Worm (Caenorhabditis elegans) whole organism, L2 larva: ENCODE data around the gene nhr-192.

Source experiments
- C34F6.9 ChIP-seq: fragments of 150-350 bp; optimal IDR thresholded peaks from 2 replicates; lab custom pipeline; 2014; ENCODE audit warnings: missing biosample characterization, missing genetic modification characterization
- F13H6.1 ChIP-seq: sonication (generic microtip); optimal IDR thresholded peaks from 2 replicates; lab custom pipeline; 2016; ENCODE audit warnings: missing genetic modification characterization, missing compliant biosample characterization
- Y55F3AM.14 ChIP-seq: fragments of 200-800 bp; sonication (Bioruptor generic); optimal IDR thresholded peaks from 2 replicates; lab custom pipeline; 2018; ENCODE audit warnings: mild to moderate bottlenecking, missing genetic modification characterization, missing compliant biosample characterization
- ZK546.5 ChIP-seq: sonication (generic microtip); optimal IDR thresholded peaks from 2 replicates; lab custom pipeline; 2017; ENCODE audit warnings: missing biosample characterization, missing genetic modification characterization
- alr-1 ChIP-seq: fragments of 150-350 bp; optimal IDR thresholded peaks from 2 replicates; lab custom pipeline; 2014; ENCODE audit warnings: missing biosample characterization, missing genetic modification characterization
- aly-2 ChIP-seq: fragments of 150-350 bp; optimal IDR thresholded peaks from 2 replicates; lab custom pipeline; 2014; ENCODE audit warnings: missing biosample characterization, missing genetic modification characterization
- blmp-1 ChIP-seq: sonication (generic microtip); optimal IDR thresholded peaks from 2 replicates; lab custom pipeline; 2017; ENCODE audit warnings: missing genetic modification characterization, mild to moderate bottlenecking, missing compliant biosample characterization, antibody characterized with exemption, moderate library complexity; ENCODE audit not compliant: insufficient read depth
- ceh-82 ChIP-seq: fragments of 150-350 bp; optimal IDR thresholded peaks from 2 replicates; lab custom pipeline; 2014; ENCODE audit warnings: missing biosample characterization, missing genetic modification characterization
- crh-2 ChIP-seq: sonication (generic microtip); optimal IDR thresholded peaks from 2 replicates; lab custom pipeline; 2017; ENCODE audit warnings: missing biosample characterization, missing genetic modification characterization
- dmd-4 ChIP-seq: sonication (generic microtip); optimal IDR thresholded peaks from 2 replicates; lab custom pipeline; 2017; ENCODE audit warnings: missing biosample characterization, missing genetic modification characterization
- elt-1 ChIP-seq: fragments of 150-350 bp; optimal IDR thresholded peaks from 2 replicates; lab custom pipeline; 2014; ENCODE audit warnings: missing biosample characterization, missing genetic modification characterization
- elt-3 ChIP-seq: sonication (generic microtip); optimal IDR thresholded peaks from 2 replicates; lab custom pipeline; 2017; ENCODE audit warnings: missing biosample characterization, missing genetic modification characterization
- gmeb-1 ChIP-seq: fragments of 150-350 bp; optimal IDR thresholded peaks from 2 replicates; lab custom pipeline; 2014; ENCODE audit warnings: missing biosample characterization, missing genetic modification characterization
- lin-11 ChIP-seq: fragments of 150-350 bp; sonication (generic microtip); optimal IDR thresholded peaks from 2 replicates; lab custom pipeline; 2014; ENCODE audit warnings: missing biosample characterization, missing genetic modification characterization, inconsistent platforms, mixed read lengths
- lin-13 ChIP-seq: fragments of 150-350 bp; optimal IDR thresholded peaks from 2 replicates; lab custom pipeline; 2014; ENCODE audit warnings: missing biosample characterization, missing genetic modification reagents, missing genetic modification characterization
- lin-39 ChIP-seq: fragments of 150-350 bp; optimal IDR thresholded peaks from 2 replicates; lab custom pipeline; 2014; ENCODE audit warnings: missing biosample characterization, missing genetic modification reagents, missing genetic modification characterization
- lsy-2 ChIP-seq, 2 experiments: fragments of 150-350 bp in 1 of 2; sonication (generic microtip) in 1 of 2; optimal IDR thresholded peaks; 2 replicates each; lab custom pipeline; 2014 to 2017; ENCODE audit warnings: missing biosample characterization in 2 of 2, missing genetic modification characterization in 2 of 2
- mdl-1 ChIP-seq, 2 experiments: fragments of 150-350 bp in 1 of 2; sonication (generic microtip) in 1 of 2; optimal IDR thresholded peaks; 2 replicates each; lab custom pipeline; 2017; ENCODE audit warnings: missing biosample characterization in 2 of 2, missing genetic modification characterization in 2 of 2
- nhr-11 ChIP-seq: fragments of 150-350 bp; optimal IDR thresholded peaks from 2 replicates; lab custom pipeline; 2014; ENCODE audit warnings: missing biosample characterization, missing genetic modification characterization
- nhr-12 ChIP-seq: fragments of 150-350 bp; optimal IDR thresholded peaks from 2 replicates; lab custom pipeline; 2014; ENCODE audit warnings: missing biosample characterization, missing genetic modification characterization
- nhr-129 ChIP-seq: fragments of 150-350 bp; optimal IDR thresholded peaks from 2 replicates; lab custom pipeline; 2014; ENCODE audit warnings: missing biosample characterization, missing genetic modification characterization
- nhr-21 ChIP-seq: fragments of 150-350 bp; optimal IDR thresholded peaks from 2 replicates; lab custom pipeline; 2014; ENCODE audit warnings: missing biosample characterization, missing genetic modification characterization
- nhr-237 ChIP-seq: fragments of 150-350 bp; optimal IDR thresholded peaks from 2 replicates; lab custom pipeline; 2014; ENCODE audit warnings: missing biosample characterization, missing genetic modification characterization
- nhr-25 ChIP-seq: fragments of 150-350 bp; sonication (generic microtip); optimal IDR thresholded peaks from 3 replicates; lab custom pipeline; 2014; ENCODE audit warnings: missing biosample characterization, missing genetic modification characterization
- nhr-77 ChIP-seq: fragments of 150-350 bp; optimal IDR thresholded peaks from 2 replicates; lab custom pipeline; 2014; ENCODE audit warnings: missing biosample characterization, missing genetic modification characterization
- peb-1 ChIP-seq: fragments of 150-350 bp; optimal IDR thresholded peaks from 2 replicates; lab custom pipeline; 2014; ENCODE audit warnings: missing biosample characterization, missing genetic modification characterization
- sem-4 ChIP-seq: fragments of 150-350 bp; optimal IDR thresholded peaks from 2 replicates; lab custom pipeline; 2014; ENCODE audit warnings: missing biosample characterization, missing genetic modification reagents, missing genetic modification characterization
- skn-1 ChIP-seq: sonication (generic microtip); optimal IDR thresholded peaks from 2 replicates; lab custom pipeline; 2017; ENCODE audit warnings: missing biosample characterization, missing genetic modification characterization
- sma-3 ChIP-seq: sonication (generic microtip); optimal IDR thresholded peaks from 2 replicates; lab custom pipeline; 2016; ENCODE audit warnings: missing genetic modification reagents, missing genetic modification characterization, missing compliant biosample characterization
- unc-62 ChIP-seq: fragments of 150-350 bp; optimal IDR thresholded peaks from 2 replicates; lab custom pipeline; 2014; ENCODE audit warnings: missing biosample characterization, missing genetic modification reagents, missing genetic modification characterization
- zag-1 ChIP-seq: fragments of 150-350 bp; optimal IDR thresholded peaks from 2 replicates; lab custom pipeline; 2014; ENCODE audit warnings: missing biosample characterization, missing genetic modification characterization
- ztf-11 ChIP-seq: sonication (generic microtip); optimal IDR thresholded peaks from 2 replicates; lab custom pipeline; 2017; ENCODE audit warnings: missing biosample characterization, missing genetic modification characterization
- ztf-4 ChIP-seq: fragments of 150-350 bp; optimal IDR thresholded peaks from 2 replicates; lab custom pipeline; 2014; ENCODE audit warnings: missing biosample characterization, missing genetic modification characterization

nhr-192 gene

ce11 chrV:10080905-10081304 is 10.5 kb upstream of the nhr-192 start:
- no peak for TF ChIP-seq mdl-1 (tag; optimal IDR thresholded peaks at IDR 0.05; lab: Kevin White, UChicago)
- TF ChIP-seq ceh-82 (tag; lab: Kevin White, UChicago) = no peak
- no peak for TF ChIP-seq lin-39
- TF ChIP-seq nhr-77 (tag; lab: Kevin White, UChicago) = no peak
- no peak for TF ChIP-seq C34F6.9
- TF ChIP-seq aly-2 (tag; lab: Kevin White, UChicago) = no peak
- no peak for TF ChIP-seq skn-1
- TF ChIP-seq nhr-12 (tag; lab: Kevin White, UChicago) = no peak
- no peak for TF ChIP-seq nhr-11
- TF ChIP-seq dmd-4 (tag; lab: Kevin White, UChicago) = no peak
- no peak for TF ChIP-seq unc-62

ce11 chrV:10078244-10078643 is 7.8 kb upstream of the nhr-192 start, which contains the start of gene R04B5.1:
Gene R04B5.1 (minus strand): TSS chrV:10078344.
- TF ChIP-seq dmd-4 (tag; lab: Kevin White, UChicago) = no peak
- TF ChIP-seq elt-1 = no peak
- no peak for TF ChIP-seq lin-39
- TF ChIP-seq alr-1 (tag; lab: Kevin White, UChicago) = no peak
- no peak for TF ChIP-seq aly-2 (tag; lab: Kevin White, UChicago)
- TF ChIP-seq peb-1 (tag; lab: Kevin White, UChicago) = no peak
- no peak for TF ChIP-seq nhr-77 (tag; lab: Kevin White, UChicago)
- no peak for TF ChIP-seq nhr-21 (tag; lab: Kevin White, UChicago)
- TF ChIP-seq lin-11 (tag; lab: Kevin White, UChicago) = no peak
- TF ChIP-seq elt-3 (tag; lab: Kevin White, UChicago) = no peak
- TF ChIP-seq mdl-1 (tag; optimal IDR thresholded peaks at IDR 0.05; lab: Kevin White, UChicago) = no peak

ce11 chrV:10075441-10075840 is 5.0 kb upstream of the nhr-192 start, which contains the start of gene F57A8.7:
Gene F57A8.7 (plus strand): TSS chrV:10075741.
- no peak for TF ChIP-seq sem-4 (tag; lab: Kevin White, UChicago)
- no peak for TF ChIP-seq nhr-129 (tag; lab: Kevin White, UChicago)
- TF ChIP-seq ZK546.5 (tag; lab: Kevin White, UChicago) = no peak
- no peak for TF ChIP-seq lsy-2 (tag; optimal IDR thresholded peaks at IDR 0.05; lab: Kevin White, UChicago)
- no peak for TF ChIP-seq elt-1
- no peak for TF ChIP-seq unc-62
- no peak for TF ChIP-seq aly-2 (tag; lab: Kevin White, UChicago)
- TF ChIP-seq blmp-1 = no peak

ce11 chrV:10073793-10074192 is 3.4 kb upstream of the nhr-192 start, which contains the start of gene F57A8.6:
Gene F57A8.6 (minus strand): TSS chrV:10073893.
- no peak for TF ChIP-seq ztf-11 (tag; lab: Kevin White, UChicago)
- no peak for TF ChIP-seq unc-62
- TF ChIP-seq blmp-1 = no peak
- TF ChIP-seq lin-13 (GFP tag; lab: Kevin White, UChicago) = no peak
- TF ChIP-seq ZK546.5 (tag; lab: Kevin White, UChicago) = no peak
- no peak for TF ChIP-seq sma-3 (GFP tag; lab: Kevin White, UChicago)
- TF ChIP-seq mdl-1 (tag; optimal IDR thresholded peaks at IDR 0.05; lab: Kevin White, UChicago) = no peak
- no peak for TF ChIP-seq gmeb-1
- TF ChIP-seq nhr-77 (tag; lab: Kevin White, UChicago) = no peak
- no peak for TF ChIP-seq aly-2 (tag; lab: Kevin White, UChicago)
- no peak for TF ChIP-seq C34F6.9
- no peak for TF ChIP-seq lsy-2 (tag; optimal IDR thresholded peaks at IDR 0.05; lab: Kevin White, UChicago)
- TF ChIP-seq crh-2 (tag; lab: Kevin White, UChicago) = no peak
- no peak for TF ChIP-seq alr-1 (tag; lab: Kevin White, UChicago)

ce11 chrV:10072721-10073120 is 2.3 kb upstream of the nhr-192 start:
- TF ChIP-seq zag-1 (tag; lab: Kevin White, UChicago) (no peak), F13H6.1 (tag; lab: Kevin White, UChicago) (no peak), elt-1 (no peak), nhr-11 (no peak), nhr-25 (no peak), sem-4 (tag; lab: Kevin White, UChicago) (no peak), blmp-1 (no peak), dmd-4 (tag; lab: Kevin White, UChicago) (no peak), Y55F3AM.14 (GFP tag; lab: Kevin White, UChicago) (no peak), gmeb-1 (no peak), crh-2 (tag; lab: Kevin White, UChicago) (no peak), ztf-4 (tag; lab: Kevin White, UChicago) (no peak), nhr-237 (tag; lab: Kevin White, UChicago) (no peak)
